Worm (Caenorhabditis elegans) whole organism, L2 larva: ENCODE results near the gene trpp-3.

Experiments
- C34F6.9 ChIP-seq: fragments of 150-350 bp; optimal IDR thresholded peaks from 2 replicates; lab custom pipeline; 2014; ENCODE audit warnings: missing biosample characterization, missing genetic modification characterization
- Y55F3AM.14 ChIP-seq: fragments of 200-800 bp; sonication (Bioruptor generic); optimal IDR thresholded peaks from 2 replicates; lab custom pipeline; 2018; ENCODE audit warnings: mild to moderate bottlenecking, missing genetic modification characterization, missing compliant biosample characterization
- ZK546.5 ChIP-seq: sonication (generic microtip); optimal IDR thresholded peaks from 2 replicates; lab custom pipeline; 2017; ENCODE audit warnings: missing biosample characterization, missing genetic modification characterization
- alr-1 ChIP-seq: fragments of 150-350 bp; optimal IDR thresholded peaks from 2 replicates; lab custom pipeline; 2014; ENCODE audit warnings: missing biosample characterization, missing genetic modification characterization
- aly-2 ChIP-seq: fragments of 150-350 bp; optimal IDR thresholded peaks from 2 replicates; lab custom pipeline; 2014; ENCODE audit warnings: missing biosample characterization, missing genetic modification characterization
- blmp-1 ChIP-seq: sonication (generic microtip); optimal IDR thresholded peaks from 2 replicates; lab custom pipeline; 2017; ENCODE audit warnings: missing genetic modification characterization, mild to moderate bottlenecking, missing compliant biosample characterization, antibody characterized with exemption, moderate library complexity; ENCODE audit not compliant: insufficient read depth
- ceh-82 ChIP-seq: fragments of 150-350 bp; optimal IDR thresholded peaks from 2 replicates; lab custom pipeline; 2014; ENCODE audit warnings: missing biosample characterization, missing genetic modification characterization
- crh-2 ChIP-seq: sonication (generic microtip); optimal IDR thresholded peaks from 2 replicates; lab custom pipeline; 2017; ENCODE audit warnings: missing biosample characterization, missing genetic modification characterization
- elt-1 ChIP-seq: fragments of 150-350 bp; optimal IDR thresholded peaks from 2 replicates; lab custom pipeline; 2014; ENCODE audit warnings: missing biosample characterization, missing genetic modification characterization
- elt-3 ChIP-seq: sonication (generic microtip); optimal IDR thresholded peaks from 2 replicates; lab custom pipeline; 2017; ENCODE audit warnings: missing biosample characterization, missing genetic modification characterization
- fos-1 ChIP-seq: fragments of 150-350 bp; optimal IDR thresholded peaks from 2 replicates; lab custom pipeline; 2014; ENCODE audit warnings: missing biosample characterization, missing genetic modification characterization
- gmeb-1 ChIP-seq: fragments of 150-350 bp; optimal IDR thresholded peaks from 2 replicates; lab custom pipeline; 2014; ENCODE audit warnings: missing biosample characterization, missing genetic modification characterization
- lin-11 ChIP-seq: fragments of 150-350 bp; sonication (generic microtip); optimal IDR thresholded peaks from 2 replicates; lab custom pipeline; 2014; ENCODE audit warnings: missing biosample characterization, missing genetic modification characterization, inconsistent platforms, mixed read lengths
- lin-13 ChIP-seq: fragments of 150-350 bp; optimal IDR thresholded peaks from 2 replicates; lab custom pipeline; 2014; ENCODE audit warnings: missing biosample characterization, missing genetic modification reagents, missing genetic modification characterization
- lin-39 ChIP-seq: fragments of 150-350 bp; optimal IDR thresholded peaks from 2 replicates; lab custom pipeline; 2014; ENCODE audit warnings: missing biosample characterization, missing genetic modification reagents, missing genetic modification characterization
- lsy-2 ChIP-seq, 2 experiments: fragments of 150-350 bp in 1 of 2; sonication (generic microtip) in 1 of 2; optimal IDR thresholded peaks; 2 replicates each; lab custom pipeline; 2014 to 2017; ENCODE audit warnings: missing biosample characterization in 2 of 2, missing genetic modification characterization in 2 of 2
- mab-5 ChIP-seq: fragments of 150-350 bp; optimal IDR thresholded peaks from 2 replicates; lab custom pipeline; 2014; ENCODE audit warnings: missing biosample characterization, missing genetic modification characterization
- mbf-1 ChIP-seq: sonication (generic microtip); optimal IDR thresholded peaks from 2 replicates; lab custom pipeline; 2017; ENCODE audit warnings: missing biosample characterization, missing genetic modification characterization
- mdl-1 ChIP-seq, 2 experiments: fragments of 150-350 bp in 1 of 2; sonication (generic microtip) in 1 of 2; optimal IDR thresholded peaks; 2 replicates each; lab custom pipeline; 2017; ENCODE audit warnings: missing biosample characterization in 2 of 2, missing genetic modification characterization in 2 of 2
- nhr-10 ChIP-seq: sonication (generic microtip); optimal IDR thresholded peaks from 2 replicates; lab custom pipeline; 2017; ENCODE audit warnings: missing biosample characterization, missing genetic modification characterization
- nhr-129 ChIP-seq: fragments of 150-350 bp; optimal IDR thresholded peaks from 2 replicates; lab custom pipeline; 2014; ENCODE audit warnings: missing biosample characterization, missing genetic modification characterization
- nhr-23 ChIP-seq: fragments of 150-350 bp; optimal IDR thresholded peaks from 2 replicates; lab custom pipeline; 2014; ENCODE audit warnings: missing biosample characterization, missing genetic modification reagents, missing genetic modification characterization
- nhr-237 ChIP-seq: fragments of 150-350 bp; optimal IDR thresholded peaks from 2 replicates; lab custom pipeline; 2014; ENCODE audit warnings: missing biosample characterization, missing genetic modification characterization
- nhr-77 ChIP-seq: fragments of 150-350 bp; optimal IDR thresholded peaks from 2 replicates; lab custom pipeline; 2014; ENCODE audit warnings: missing biosample characterization, missing genetic modification characterization
- peb-1 ChIP-seq: fragments of 150-350 bp; optimal IDR thresholded peaks from 2 replicates; lab custom pipeline; 2014; ENCODE audit warnings: missing biosample characterization, missing genetic modification characterization
- sem-4 ChIP-seq: fragments of 150-350 bp; optimal IDR thresholded peaks from 2 replicates; lab custom pipeline; 2014; ENCODE audit warnings: missing biosample characterization, missing genetic modification reagents, missing genetic modification characterization
- sma-3 ChIP-seq: sonication (generic microtip); optimal IDR thresholded peaks from 2 replicates; lab custom pipeline; 2016; ENCODE audit warnings: missing genetic modification reagents, missing genetic modification characterization, missing compliant biosample characterization
- sma-9 ChIP-seq, 2 experiments: fragments of 150-350 bp in 1 of 2; sonication (generic microtip) in 1 of 2; optimal IDR thresholded peaks; 2 replicates each; lab custom pipeline; 2014 to 2016; ENCODE audit warnings: missing genetic modification characterization in 2 of 2, mild to moderate bottlenecking in 1 of 2, missing biosample characterization in 1 of 2, missing compliant biosample characterization in 1 of 2, missing genetic modification reagents in 1 of 2, moderate library complexity in 1 of 2
- snpc-4 ChIP-seq: fragments of 150-350 bp; optimal IDR thresholded peaks from 2 replicates; lab custom pipeline; 2014; ENCODE audit warnings: missing biosample characterization, missing genetic modification characterization
- unc-39 ChIP-seq: fragments of 150-350 bp; optimal IDR thresholded peaks from 2 replicates; lab custom pipeline; 2014; ENCODE audit warnings: missing biosample characterization, missing genetic modification characterization
- unc-55 ChIP-seq: fragments of 150-350 bp; sonication (generic microtip); optimal IDR thresholded peaks from 3 replicates; lab custom pipeline; 2014; ENCODE audit warnings: missing biosample characterization, missing genetic modification reagents, missing genetic modification characterization
- unc-62 ChIP-seq: fragments of 150-350 bp; optimal IDR thresholded peaks from 2 replicates; lab custom pipeline; 2014; ENCODE audit warnings: missing biosample characterization, missing genetic modification reagents, missing genetic modification characterization
- zag-1 ChIP-seq: fragments of 150-350 bp; optimal IDR thresholded peaks from 2 replicates; lab custom pipeline; 2014; ENCODE audit warnings: missing biosample characterization, missing genetic modification characterization
- ztf-1 ChIP-seq: fragments of 200-800 bp; sonication (Bioruptor generic); conservative IDR thresholded peaks from 2 replicates; pipeline ENCODE4 v1.3.6; 2022; ENCODE audit warnings: missing genetic modification characterization, missing compliant biosample characterization
- ztf-11 ChIP-seq: sonication (generic microtip); optimal IDR thresholded peaks from 2 replicates; lab custom pipeline; 2017; ENCODE audit warnings: missing biosample characterization, missing genetic modification characterization

The trpp-3 gene

ce11 chrIII:9487454-9487853, 37.9 kb upstream of the trpp-3 start:
- TF ChIP-seq crh-2 (peak; percentile 12), gmeb-1 (tag; lab: Kevin White, UChicago) (peak; percentile 2), nhr-237 (tag; lab: Kevin White, UChicago) (no peak), fos-1 (tag; lab: Kevin White, UChicago) (peak; percentile 78)

- TF ChIP-seq gmeb-1 (tag; lab: Kevin White, UChicago) (no peak), mab-5 (tag; lab: Kevin White, UChicago) (no peak), nhr-23 (tag; lab: Kevin White, UChicago) (no peak), elt-3 (tag; lab: Kevin White, UChicago) (no peak), lin-39 (no peak), unc-62 (GFP tag; lab: Kevin White, UChicago) (no peak), snpc-4 (tag; lab: Kevin White, UChicago) (no peak), nhr-10 (no peak), sma-3 (no peak), unc-39 (tag; lab: Kevin White, UChicago) (no peak), ceh-82 (tag; lab: Kevin White, UChicago) (no peak), fos-1 (tag; lab: Kevin White, UChicago) (no peak), nhr-237 (tag; lab: Kevin White, UChicago) (no peak), nhr-129 (tag; lab: Kevin White, UChicago) (no peak), mdl-1 (tag; optimal IDR thresholded peaks at IDR 0.05; lab: Kevin White, UChicago) (no peak), Y55F3AM.14 (GFP tag; lab: Kevin White, UChicago) (no peak), nhr-77 (tag; lab: Kevin White, UChicago) (no peak), alr-1 (tag; lab: Kevin White, UChicago) (no peak), lin-11 (tag; lab: Kevin White, UChicago) (no peak)
- TF ChIP-seq, all 48 proteins: peak for 0
These were observed 37.3 kb upstream of the trpp-3 start for ce11 chrIII:9488027-9488426.

ce11 chrIII:9488431-9488830, 36.9 kb upstream of the trpp-3 start, which contains the start of gene nlp-36:
Gene nlp-36 (plus strand): TSS chrIII:9488731.
- peak in 1 of 2 experiments; percentile 2 for TF ChIP-seq lsy-2 (tag; optimal IDR thresholded peaks at IDR 0.05; lab: Kevin White, UChicago)
- TF ChIP-seq aly-2 (tag; lab: Kevin White, UChicago), result no peak

ce11 chrIII:9489798-9490197, 35.6 kb upstream of the trpp-3 start:
- TF ChIP-seq aly-2 (tag; lab: Kevin White, UChicago), result no peak
- no peak for TF ChIP-seq lin-13 (GFP tag; lab: Kevin White, UChicago)
- no peak for TF ChIP-seq mab-5 (tag; lab: Kevin White, UChicago)
- no peak for TF ChIP-seq zag-1 (tag; lab: Kevin White, UChicago)
- no peak for TF ChIP-seq ceh-82 (tag; lab: Kevin White, UChicago)
- TF ChIP-seq ZK546.5, result no peak
- no peak for TF ChIP-seq elt-1 (tag; lab: Kevin White, UChicago)
- TF ChIP-seq unc-62 (GFP tag; lab: Kevin White, UChicago), result no peak
- no peak for TF ChIP-seq lin-11 (tag; lab: Kevin White, UChicago)
- no peak for TF ChIP-seq ztf-11 (tag; lab: Kevin White, UChicago)
- no peak for TF ChIP-seq blmp-1 (tag; lab: Kevin White, UChicago)
- no peak for TF ChIP-seq sem-4 (tag; lab: Kevin White, UChicago)
- no peak for TF ChIP-seq mbf-1 (tag; lab: Kevin White, UChicago)
- TF ChIP-seq ztf-1 (GFP tag; lab: Robert Waterston, UW), result no peak
- no peak for TF ChIP-seq C34F6.9 (tag; lab: Kevin White, UChicago)
- no peak for TF ChIP-seq sma-9 (GFP tag; optimal IDR thresholded peaks at IDR 0.05; lab: Kevin White, UChicago)
- TF ChIP-seq sma-9 (tag; optimal IDR thresholded peaks at IDR 0.05; lab: Kevin White, UChicago), result no peak
- no peak for TF ChIP-seq alr-1 (tag; lab: Kevin White, UChicago)
- TF ChIP-seq nhr-237 (tag; lab: Kevin White, UChicago), result no peak
- no peak for TF ChIP-seq unc-55
- TF ChIP-seq peb-1, result no peak
